Worm (Caenorhabditis elegans): ENCODE results near the gene npp-15.
A peak's percentile ranks its signal among the peaks of the same experiment; 100 is the strongest.

Gene npp-15

ce11 chrIII:7941417-7941816 is 12.6 kb downstream of the npp-15 start, which contains the start of gene kle-2:
kle-2 (plus strand) TSS chrIII:7941717.
- TF ChIP-seq jun-1 (tag; optimal IDR thresholded peaks at IDR 0.05) (no peak), unc-39 (tag; optimal IDR thresholded peaks at IDR 0.05) (no peak), nhr-77 (tag; optimal IDR thresholded peaks at IDR 0.05) (no peak), mml-1 (tag; optimal IDR thresholded peaks at IDR 0.05) (no peak), nhr-28 (tag; optimal IDR thresholded peaks at IDR 0.05) (no peak), mdl-1 (tag; optimal IDR thresholded peaks at IDR 0.05) (no peak)

DNA sequence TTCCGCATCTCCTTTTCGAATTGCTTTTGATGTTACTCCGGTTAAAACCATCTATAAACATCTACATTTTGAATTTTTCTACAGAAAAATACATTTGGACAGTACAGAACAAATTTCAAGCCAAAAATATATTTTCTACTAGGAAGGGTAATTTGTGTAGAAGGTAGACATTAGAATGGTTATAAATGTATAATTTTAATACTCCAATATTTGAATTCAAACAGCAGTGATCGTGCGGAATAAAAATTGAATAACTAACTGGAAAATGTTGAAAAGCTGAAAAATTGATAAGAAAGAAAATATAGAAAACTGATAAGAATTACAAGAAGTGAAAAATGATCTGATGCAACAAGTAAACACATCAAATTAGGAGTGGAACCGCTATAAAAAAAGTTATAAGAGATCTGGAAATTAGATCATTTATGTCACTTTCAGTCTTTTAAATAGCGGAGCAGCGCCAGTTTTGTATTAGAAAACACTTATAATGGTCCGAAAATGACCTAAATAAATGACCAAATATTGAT is 18.2 kb downstream of the npp-15 start, which contains the start of gene gsto-1:
Gene gsto-1 (minus strand): TSS at position 51 of the 524 bp plus-strand sequence.
- TF ChIP-seq lsy-12 (tag; optimal IDR thresholded peaks at IDR 0.05) (no peak), eor-1 (tag; optimal IDR thresholded peaks at IDR 0.05) (no peak), ztf-11 (tag; optimal IDR thresholded peaks at IDR 0.05) (no peak), jun-1 (tag; optimal IDR thresholded peaks at IDR 0.05) (no peak), egl-27 (tag; optimal IDR thresholded peaks at IDR 0.05) (no peak), ama-1 (optimal IDR thresholded peaks at IDR 0.05) (no peak), fos-1 (tag; optimal IDR thresholded peaks at IDR 0.05) (no peak), mdl-1 (tag; optimal IDR thresholded peaks at IDR 0.05) (no peak), snpc-4 (tag; optimal IDR thresholded peaks at IDR 0.05) (no peak), ceh-9 (tag; optimal IDR thresholded peaks at IDR 0.05) (no peak), nhr-67 (tag; optimal IDR thresholded peaks at IDR 0.05) (no peak), nhr-11 (tag; optimal IDR thresholded peaks at IDR 0.05) (no peak), lin-15B (tag; optimal IDR thresholded peaks at IDR 0.05) (no peak), elt-2 (tag; optimal IDR thresholded peaks at IDR 0.05) (peak; percentile 74), pha-4 (tag; optimal IDR thresholded peaks at IDR 0.05) (peak; percentile 13), hmg-11 (tag; optimal IDR thresholded peaks at IDR 0.05) (no peak), ceh-16 (tag; optimal IDR thresholded peaks at IDR 0.05) (no peak), nhr-237 (tag; optimal IDR thresholded peaks at IDR 0.05) (no peak)

ce11 chrIII:7947677-7948076 is 18.8 kb downstream of the npp-15 start:
- TF ChIP-seq ceh-28 (tag; optimal IDR thresholded peaks at IDR 0.05) (no peak), elt-3 (tag; optimal IDR thresholded peaks at IDR 0.05) (no peak), ceh-82 (tag; optimal IDR thresholded peaks at IDR 0.05) (no peak), ceh-9 (tag; optimal IDR thresholded peaks at IDR 0.05) (no peak), elt-2 (tag; optimal IDR thresholded peaks at IDR 0.05) (no peak), ZK546.5 (tag; optimal IDR thresholded peaks at IDR 0.05) (no peak), unc-62 (GFP tag; optimal IDR thresholded peaks at IDR 0.05) (no peak), nhr-43 (tag; optimal IDR thresholded peaks at IDR 0.05; ENCODE audit: poor library complexity, severe bottlenecking) (no peak), nhr-76 (tag; optimal IDR thresholded peaks at IDR 0.05) (no peak), fkh-2 (tag; optimal IDR thresholded peaks at IDR 0.05) (no peak), nhr-11 (tag; optimal IDR thresholded peaks at IDR 0.05) (no peak), snpc-4 (tag; optimal IDR thresholded peaks at IDR 0.05) (no peak), eor-1 (tag; optimal IDR thresholded peaks at IDR 0.05) (no peak), pqm-1 (tag; optimal IDR thresholded peaks at IDR 0.05) (no peak), nhr-25 (tag; optimal IDR thresholded peaks at IDR 0.05) (no peak), nhr-28 (tag; optimal IDR thresholded peaks at IDR 0.05) (no peak), sea-2 (GFP tag; optimal IDR thresholded peaks at IDR 0.05) (no peak)

DNA sequence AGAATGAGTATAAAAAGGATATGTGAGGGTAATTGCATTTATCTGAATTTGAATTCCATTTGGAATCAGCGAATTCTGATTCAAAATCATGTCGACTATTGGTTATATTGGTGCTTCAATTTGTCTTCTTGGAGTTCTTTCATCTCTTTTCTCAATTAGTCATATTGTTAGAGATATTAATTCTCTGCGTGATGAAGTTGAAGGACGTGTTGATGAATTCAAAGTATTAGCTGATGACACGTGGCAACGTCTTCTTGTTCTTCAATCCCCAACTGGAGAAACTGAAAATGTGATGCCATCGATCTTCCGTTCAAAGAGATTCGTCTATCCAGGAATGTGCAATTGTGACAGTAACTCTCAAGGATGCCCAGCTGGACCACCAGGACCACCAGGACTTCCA is 20.0 kb downstream of the npp-15 start, which contains the start of gene col-90:
Gene col-90 (plus strand): TSS at position 37 of the 400 bp plus-strand sequence.
- TF ChIP-seq nhr-43 (tag; optimal IDR thresholded peaks at IDR 0.05; ENCODE audit: poor library complexity, severe bottlenecking), result peak; percentile 61
- peak; percentile 55 for TF ChIP-seq nhr-25 (tag; optimal IDR thresholded peaks at IDR 0.05)
- TF ChIP-seq ceh-82 (tag; optimal IDR thresholded peaks at IDR 0.05), result no peak
- TF ChIP-seq egl-5 (tag; optimal IDR thresholded peaks at IDR 0.05), result no peak

- no peak for TF ChIP-seq nhr-23 (tag; optimal IDR thresholded peaks at IDR 0.05)
- TF ChIP-seq elt-2 (tag; optimal IDR thresholded peaks at IDR 0.05), result no peak
- no peak for TF ChIP-seq unc-39 (tag; optimal IDR thresholded peaks at IDR 0.05)
- TF ChIP-seq pqm-1 (tag; optimal IDR thresholded peaks at IDR 0.05), result no peak
- no peak for TF ChIP-seq mml-1 (tag; optimal IDR thresholded peaks at IDR 0.05)
- TF ChIP-seq tbx-2 (tag; optimal IDR thresholded peaks at IDR 0.05), result peak; percentile 35
- no peak for TF ChIP-seq ceh-16 (tag; optimal IDR thresholded peaks at IDR 0.05)
- no peak for TF ChIP-seq pha-4 (tag; optimal IDR thresholded peaks at IDR 0.05)
- no peak for TF ChIP-seq lin-39 (tag; optimal IDR thresholded peaks at IDR 0.05)
- peak; percentile 91 for TF ChIP-seq nhr-43 (tag; optimal IDR thresholded peaks at IDR 0.05; ENCODE audit: poor library complexity, severe bottlenecking)
- TF ChIP-seq nhr-11 (tag; optimal IDR thresholded peaks at IDR 0.05), result no peak
- no peak for TF ChIP-seq egl-5 (tag; optimal IDR thresholded peaks at IDR 0.05)
- no peak for TF ChIP-seq nhr-76 (tag; optimal IDR thresholded peaks at IDR 0.05)
- no peak for TF ChIP-seq fkh-2 (tag; optimal IDR thresholded peaks at IDR 0.05)
- no peak for TF ChIP-seq ztf-11 (tag; optimal IDR thresholded peaks at IDR 0.05)
- no peak for TF ChIP-seq lin-15B (tag; optimal IDR thresholded peaks at IDR 0.05)
- TF ChIP-seq hmg-11 (tag; optimal IDR thresholded peaks at IDR 0.05), result no peak
These were observed 21.6 kb downstream of the npp-15 start for ce11 chrIII:7950447-7950846.
